Fruit fly (Drosophila melanogaster) whole organism, embryonic: ENCODE measurements around the gene TwdlK.

Experiments
- CG1024 ChIP-seq: fragments of 200-800 bp; sonication (Bioruptor generic); IDR thresholded peaks from 2 replicates; pipeline ENCODE4 v1.3.6; 2022; ENCODE audit warnings: missing biosample characterization, missing genetic modification characterization
- CG10959 ChIP-seq: fragments of 200-800 bp; sonication (Bioruptor generic); IDR thresholded peaks from 2 replicates; pipeline ENCODE4 v1.3.6; 2022; ENCODE audit warnings: missing biosample characterization, missing genetic modification characterization
- CG12104 ChIP-seq: fragments of 200-800 bp; sonication (Bioruptor generic); optimal IDR thresholded peaks from 3 replicates; lab custom pipeline; 2016; ENCODE audit warnings: missing biosample characterization, missing genetic modification characterization
- CG14050 ChIP-seq: fragments of 200-800 bp; sonication (Bioruptor generic); IDR thresholded peaks from 3 replicates; pipeline ENCODE4 v1.3.6; 2022; ENCODE audit warnings: missing biosample characterization, missing genetic modification characterization
- CG14710 ChIP-seq: fragments of 200-800 bp; sonication (Bioruptor generic); optimal IDR thresholded peaks from 3 replicates; lab custom pipeline; 2019; ENCODE audit warnings: missing biosample characterization, mild to moderate bottlenecking, missing genetic modification characterization, moderate library complexity
- CG15696 ChIP-seq: fragments of 200-800 bp; sonication (Bioruptor generic); optimal IDR thresholded peaks from 2 replicates; lab custom pipeline; 2019; ENCODE audit warnings: missing biosample characterization, mild to moderate bottlenecking, missing genetic modification characterization, moderate library complexity
- CG1603 ChIP-seq: fragments of 200-800 bp; sonication (Bioruptor generic); optimal IDR thresholded peaks from 2 replicates; lab custom pipeline; 2019; ENCODE audit warnings: missing biosample characterization, mild to moderate bottlenecking, missing genetic modification characterization, moderate library complexity
- CG1647 ChIP-seq: fragments of 200-800 bp; sonication (Bioruptor generic); optimal IDR thresholded peaks from 3 replicates; lab custom pipeline; 2016; ENCODE audit warnings: missing biosample characterization, missing genetic modification characterization
- CG17802 ChIP-seq: fragments of 200-800 bp; sonication (Bioruptor generic); optimal IDR thresholded peaks from 2 replicates; lab custom pipeline; 2018; ENCODE audit warnings: missing biosample characterization, mild to moderate bottlenecking, missing genetic modification characterization, moderate library complexity
- CG17912 ChIP-seq: fragments of 200-800 bp; sonication (Bioruptor generic); optimal IDR thresholded peaks from 2 replicates; lab custom pipeline; 2018; ENCODE audit warnings: missing biosample characterization, mild to moderate bottlenecking, missing genetic modification characterization
- CG2678 ChIP-seq: fragments of 200-800 bp; sonication (Bioruptor generic); optimal IDR thresholded peaks from 3 replicates; lab custom pipeline; 2019; ENCODE audit warnings: missing biosample characterization, mild to moderate bottlenecking, missing genetic modification characterization, moderate library complexity
- CG4328 ChIP-seq: fragments of 200-800 bp; sonication (Bioruptor generic); optimal IDR thresholded peaks from 3 replicates; lab custom pipeline; 2017; ENCODE audit warnings: missing biosample characterization, missing genetic modification reagents, missing genetic modification characterization
- CG4820 ChIP-seq: fragments of 200-800 bp; sonication (Bioruptor generic); optimal IDR thresholded peaks from 3 replicates; lab custom pipeline; 2016; ENCODE audit warnings: missing biosample characterization, missing genetic modification characterization
- CG5180 ChIP-seq: fragments of 200-800 bp; sonication (Bioruptor generic); optimal IDR thresholded peaks from 3 replicates; lab custom pipeline; 2017; ENCODE audit warnings: missing biosample characterization, missing genetic modification characterization, mild to moderate bottlenecking, moderate library complexity, missing genetic modification reagents
- CG6254 ChIP-seq: fragments of 200-800 bp; sonication (Bioruptor generic); optimal IDR thresholded peaks from 3 replicates; lab custom pipeline; 2017; ENCODE audit warnings: mild to moderate bottlenecking, missing biosample characterization, missing genetic modification reagents, missing genetic modification characterization
- CG6683 ChIP-seq: fragments of 200-800 bp; sonication (Bioruptor generic); optimal IDR thresholded peaks from 2 replicates; lab custom pipeline; 2017; ENCODE audit warnings: missing biosample characterization, mild to moderate bottlenecking, missing genetic modification characterization, missing genetic modification reagents
- CG6813 ChIP-seq: fragments of 200-800 bp; sonication (Bioruptor generic); optimal IDR thresholded peaks from 2 replicates; lab custom pipeline; 2017; ENCODE audit warnings: missing biosample characterization, missing genetic modification characterization, mild to moderate bottlenecking, moderate library complexity, missing genetic modification reagents
- CG8290 ChIP-seq, 3 experiments: fragments of 200-800 bp; sonication (Bioruptor generic); optimal IDR thresholded peaks; 2 replicates each; lab custom pipeline; 2016 to 2019; ENCODE audit warnings: missing biosample characterization in 3 of 3, missing genetic modification characterization in 3 of 3, mild to moderate bottlenecking in 2 of 3, moderate library complexity in 1 of 3
- CG8944 ChIP-seq: fragments of 200-800 bp; sonication (Bioruptor generic); optimal IDR thresholded peaks from 3 replicates; lab custom pipeline; 2016; ENCODE audit warnings: missing biosample characterization, missing genetic modification characterization
- CG9437 ChIP-seq: fragments of 200-800 bp; sonication (Bioruptor generic); optimal IDR thresholded peaks from 2 replicates; lab custom pipeline; 2018; ENCODE audit warnings: missing biosample characterization, mild to moderate bottlenecking, missing genetic modification characterization
- CG9817 ChIP-seq: fragments of 200-800 bp; sonication (Bioruptor generic); optimal IDR thresholded peaks from 2 replicates; lab custom pipeline; 2018; ENCODE audit warnings: missing biosample characterization, mild to moderate bottlenecking, missing genetic modification characterization, moderate library complexity
- CoRest ChIP-seq: fragments of 200-800 bp; sonication (Bioruptor generic); optimal IDR thresholded peaks from 3 replicates; lab custom pipeline; 2018; ENCODE audit warnings: missing biosample characterization, mild to moderate bottlenecking, missing genetic modification characterization, moderate library complexity
- D ChIP-seq, 2 experiments: fragments of 200-800 bp in 1 of 2; fragments of >200 bp in 1 of 2; sonication (Bioruptor generic) in 1 of 2; optimal IDR thresholded peaks; 2 replicates in 1 of 2; 3 replicates in 1 of 2; lab custom pipeline; 2017; ENCODE audit warnings: mild to moderate bottlenecking in 1 of 2, missing biosample characterization in 1 of 2, missing genetic modification characterization in 1 of 2, missing genetic modification reagents in 1 of 2
- Dip2 ChIP-seq: fragments of 200-800 bp; sonication (Bioruptor generic); IDR thresholded peaks from 2 replicates; pipeline ENCODE4 v1.3.6; 2022; ENCODE audit warnings: missing biosample characterization, missing genetic modification characterization
- Dref ChIP-seq: fragments of 200-800 bp; sonication (Bioruptor generic); IDR thresholded peaks from 2 replicates; pipeline ENCODE4 v1.3.6; 2022; ENCODE audit warnings: missing biosample characterization, missing genetic modification characterization
- Drgx ChIP-seq: fragments of 200-800 bp; sonication (Bioruptor generic); IDR thresholded peaks from 2 replicates; pipeline ENCODE4 v1.3.6; 2022; ENCODE audit warnings: missing biosample characterization, missing genetic modification characterization
- ERR ChIP-seq: fragments of 200-800 bp; sonication (Bioruptor generic); optimal IDR thresholded peaks from 2 replicates; lab custom pipeline; 2016; ENCODE audit warnings: missing biosample characterization, missing genetic modification characterization
- Ets97D ChIP-seq: fragments of 200-800 bp; sonication (Bioruptor generic); optimal IDR thresholded peaks from 3 replicates; lab custom pipeline; 2016; ENCODE audit warnings: missing biosample characterization, missing genetic modification characterization
- Fer1 ChIP-seq: fragments of 200-800 bp; sonication (Bioruptor generic); optimal IDR thresholded peaks from 2 replicates; lab custom pipeline; 2017; ENCODE audit warnings: missing biosample characterization, mild to moderate bottlenecking, missing genetic modification characterization
- H15 ChIP-seq: fragments of 200-800 bp; sonication (Bioruptor generic); IDR thresholded peaks from 3 replicates; pipeline ENCODE4 v1.3.6; 2022; ENCODE audit warnings: missing biosample characterization, missing genetic modification characterization
- Lhr ChIP-seq: fragments of 200-800 bp; sonication (Bioruptor generic); optimal IDR thresholded peaks from 3 replicates; lab custom pipeline; 2017; ENCODE audit warnings: mild to moderate bottlenecking, missing biosample characterization, missing genetic modification reagents, missing genetic modification characterization
- NC2α ChIP-seq: fragments of 200-800 bp; sonication (Bioruptor generic); optimal IDR thresholded peaks from 2 replicates; lab custom pipeline; 2016; ENCODE audit warnings: missing biosample characterization, missing genetic modification characterization
- Rx ChIP-seq: fragments of 200-800 bp; sonication (Bioruptor generic); IDR thresholded peaks from 2 replicates; pipeline ENCODE4 v1.3.6; 2022; ENCODE audit warnings: missing biosample characterization, missing genetic modification characterization
- Sin3A ChIP-seq: fragments of >200 bp; optimal IDR thresholded peaks from 2 replicates; lab custom pipeline; 2018
- ase ChIP-seq: fragments of 200-800 bp; sonication (Bioruptor generic); IDR thresholded peaks from 3 replicates; pipeline ENCODE4 v1.3.6; 2022; ENCODE audit warnings: missing biosample characterization, missing genetic modification characterization
- corto ChIP-seq: fragments of 200-800 bp; sonication (Bioruptor generic); optimal IDR thresholded peaks from 2 replicates; lab custom pipeline; 2016; ENCODE audit warnings: missing biosample characterization, mild to moderate bottlenecking, missing genetic modification characterization, moderate library complexity
- eve ChIP-seq, 2 experiments: fragments of >200 bp; optimal IDR thresholded peaks; 2 replicates each; lab custom pipeline; 2017; ENCODE audit warnings: missing biosample characterization in 2 of 2, missing genetic modification characterization in 2 of 2
- gro ChIP-seq: fragments of 200-800 bp; sonication (Bioruptor generic); optimal IDR thresholded peaks from 2 replicates; lab custom pipeline; 2016; ENCODE audit warnings: missing biosample characterization, missing genetic modification characterization
- gsb ChIP-seq: fragments of 200-800 bp; sonication (Bioruptor generic); IDR thresholded peaks from 2 replicates; pipeline ENCODE4 v1.3.6; 2022; ENCODE audit warnings: missing biosample characterization, missing genetic modification characterization
- gsb-n ChIP-seq: fragments of 200-800 bp; sonication (Bioruptor generic); optimal IDR thresholded peaks from 3 replicates; lab custom pipeline; 2018; ENCODE audit warnings: missing biosample characterization, mild to moderate bottlenecking, missing genetic modification characterization
- her ChIP-seq: fragments of 200-800 bp; sonication (Bioruptor generic); optimal IDR thresholded peaks from 2 replicates; lab custom pipeline; 2016; ENCODE audit warnings: missing biosample characterization, missing genetic modification characterization
- jigr1 ChIP-seq: fragments of 200-800 bp; sonication (Bioruptor generic); IDR thresholded peaks from 3 replicates; pipeline ENCODE4 v1.3.6; 2022; ENCODE audit warnings: missing biosample characterization, missing genetic modification characterization
- lilli ChIP-seq: fragments of 200-800 bp; sonication (Bioruptor generic); optimal IDR thresholded peaks from 3 replicates; lab custom pipeline; 2016; ENCODE audit warnings: missing biosample characterization, missing genetic modification characterization
- luna ChIP-seq: fragments of 200-800 bp; sonication (Bioruptor generic); optimal IDR thresholded peaks from 2 replicates; lab custom pipeline; 2016; ENCODE audit warnings: missing biosample characterization, missing genetic modification characterization
- mld ChIP-seq: fragments of 200-800 bp; sonication (Bioruptor generic); IDR thresholded peaks from 3 replicates; pipeline ENCODE4 v1.3.6; 2022; ENCODE audit warnings: missing biosample characterization, missing genetic modification characterization; ENCODE audit not compliant: partially characterized antibody
- psq ChIP-seq: fragments of 200-800 bp; sonication (Bioruptor generic); optimal IDR thresholded peaks from 2 replicates; lab custom pipeline; 2017; ENCODE audit warnings: missing biosample characterization, missing genetic modification characterization
- sim ChIP-seq: fragments of 200-800 bp; sonication (Bioruptor generic); IDR thresholded peaks from 2 replicates; pipeline ENCODE4 v1.3.6; 2022; ENCODE audit warnings: missing biosample characterization, missing genetic modification characterization
- sr ChIP-seq: fragments of 200-800 bp; sonication (Bioruptor generic); IDR thresholded peaks from 3 replicates; pipeline ENCODE4 v1.3.6; 2022; ENCODE audit warnings: missing biosample characterization, missing genetic modification characterization
- tin ChIP-seq: fragments of 200-800 bp; sonication (Bioruptor generic); optimal IDR thresholded peaks from 3 replicates; lab custom pipeline; 2016; ENCODE audit warnings: missing biosample characterization, missing genetic modification characterization
- zen ChIP-seq: fragments of 200-800 bp; sonication (Bioruptor generic); optimal IDR thresholded peaks from 3 replicates; lab custom pipeline; 2018; ENCODE audit warnings: missing biosample characterization, mild to moderate bottlenecking, missing genetic modification characterization, moderate library complexity

The TwdlK gene

DNA sequence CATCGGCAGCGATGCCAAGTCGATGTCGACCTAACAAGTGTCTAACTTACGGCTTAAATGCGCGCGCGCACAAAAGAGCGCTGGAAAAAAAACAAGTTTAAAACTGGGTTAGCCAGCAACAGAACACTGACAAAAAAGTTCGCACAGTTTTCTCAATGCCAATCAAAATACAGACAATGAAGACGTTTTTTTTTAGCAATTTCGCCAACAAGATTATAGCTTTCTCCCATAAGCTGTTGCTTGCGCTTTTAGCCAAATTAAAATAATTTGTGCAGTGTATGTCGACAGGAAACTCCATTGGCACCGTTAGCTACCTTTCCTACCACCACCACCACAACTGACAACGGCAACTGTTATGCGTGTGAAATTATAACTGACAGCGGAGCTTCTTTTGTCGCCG lies 26.1 kb upstream of the TwdlK start (continued):
- no peak for TF ChIP-seq Lhr (GFP tag; lab: Kevin White, UChicago)
- 0 out of 2 replicates have a peak, but pooled peaks have one; percentile 14 for TF ChIP-seq sim (GFP tag; lab: Robert Waterston, UW)
- peak; percentile 14 for TF ChIP-seq luna (GFP tag; lab: Kevin White, UChicago)
- TF ChIP-seq gsb (GFP tag; lab: Robert Waterston, UW): 0 out of 2 replicates have a peak, but pooled peaks have one; percentile 17
- peak; percentile 49 for TF ChIP-seq tin
- no peak for TF ChIP-seq jigr1 (GFP tag; lab: Robert Waterston, UW)
- TF ChIP-seq CG8944: peak; percentile 7
- no peak for TF ChIP-seq zen
- TF ChIP-seq ERR (GFP tag; lab: Kevin White, UChicago): no peak
- no peak for TF ChIP-seq CG17912 (GFP tag; lab: Kevin White, UChicago)
- no peak; the same call in 2 of the 3 replicates for TF ChIP-seq sr (GFP tag; lab: Robert Waterston, UW)
- TF ChIP-seq gro (GFP tag; lab: Kevin White, UChicago): peak; percentile 52
- TF ChIP-seq CG6254: no peak
- peak; percentile 42 for TF ChIP-seq CG4820 (GFP tag; lab: Kevin White, UChicago)
- no peak for TF ChIP-seq Ets97D (GFP tag; lab: Kevin White, UChicago)
- no peak for TF ChIP-seq Sin3A (lab: Kevin White, UChicago)
- no peak for TF ChIP-seq CG17802
- TF ChIP-seq CG6683: no peak
- peak; percentile 23; the same call in 1 of the 2 replicates for TF ChIP-seq CG1024
- peak; percentile 26 for TF ChIP-seq CoRest
- no peak for TF ChIP-seq CG1647 (GFP tag; lab: Kevin White, UChicago)
- peak in 1 of 2 experiments; percentile 52 for TF ChIP-seq eve (GFP tag; optimal IDR thresholded peaks at IDR 0.05; lab: Kevin White, UChicago)
- TF ChIP-seq CG14710 (tag; lab: Kevin White, UChicago): no peak
- peak; percentile 72 for TF ChIP-seq Fer1
- no peak for TF ChIP-seq gsb-n (tag; lab: Kevin White, UChicago)
- peak; percentile 61 for TF ChIP-seq lilli (GFP tag; lab: Kevin White, UChicago)
- no peak for TF ChIP-seq CG10959 (GFP tag; lab: Robert Waterston, UW)
- TF ChIP-seq Dref: no peak
- no peak for TF ChIP-seq psq (GFP tag; lab: Kevin White, UChicago)
- no peak for TF ChIP-seq CG4328 (GFP tag; lab: Kevin White, UChicago)
- no peak for TF ChIP-seq CG9437 (GFP tag; lab: Kevin White, UChicago)
- TF ChIP-seq ase (GFP tag; lab: Robert Waterston, UW): peak; percentile 44; the same call in 2 of the 3 replicates
- TF ChIP-seq CG2678 (tag; lab: Kevin White, UChicago): peak; percentile 64
- peak; percentile 19 for TF ChIP-seq CG9817 (tag; lab: Kevin White, UChicago)
- TF ChIP-seq CG8290 (GFP tag; optimal IDR thresholded peaks at IDR 0.05; lab: Kevin White, UChicago): no peak
- TF ChIP-seq CG8290 (tag; optimal IDR thresholded peaks at IDR 0.05; lab: Kevin White, UChicago): no peak
- peak; percentile 65 for TF ChIP-seq Rx (GFP tag; lab: Robert Waterston, UW)
- TF ChIP-seq her (GFP tag; lab: Kevin White, UChicago): no peak
- peak; percentile 14 for TF ChIP-seq CG6813 (GFP tag; lab: Kevin White, UChicago)
- peak; percentile 7 for TF ChIP-seq NC2α (GFP tag; lab: Kevin White, UChicago)
- peak; percentile 31 for TF ChIP-seq CG5180 (GFP tag; lab: Kevin White, UChicago)
- no peak for TF ChIP-seq mld
- TF ChIP-seq H15 (GFP tag; lab: Robert Waterston, UW): 0 out of 3 replicates have a peak, but pooled peaks have one; percentile 29
- no peak for TF ChIP-seq CG15696 (tag; lab: Kevin White, UChicago)
- no peak; the same call in 1 of the 2 replicates for TF ChIP-seq Drgx (GFP tag; lab: Robert Waterston, UW)
- TF ChIP-seq Dip2 (GFP tag; lab: Robert Waterston, UW): no peak
- TF ChIP-seq D (optimal IDR thresholded peaks at IDR 0.05; lab: Kevin White, UChicago): no peak
- peak; percentile 16 for TF ChIP-seq D (GFP tag; optimal IDR thresholded peaks at IDR 0.05; lab: Kevin White, UChicago)
- TF ChIP-seq CG14050 (GFP tag; lab: Robert Waterston, UW): peak; percentile 42; the same call in 2 of the 3 replicates
- TF ChIP-seq CG12104: no peak
- no peak for TF ChIP-seq corto (GFP tag; lab: Kevin White, UChicago)
- TF ChIP-seq CG1603: no peak
